Fruit fly (Drosophila melanogaster): Measurements from ENCODE around the gene CG13073.
A peak's percentile ranks its signal among the peaks of the same experiment; 100 is the strongest.

The CG13073 gene

dm6 chr3L:16201028-16201427, 16.1 kb downstream of the CG13073 start, which contains the start of gene dls:
dls (plus strand) TSS chr3L:16201328.
- TF ChIP-seq Pdp1 (GFP tag; optimal IDR thresholded peaks at IDR 0.05) (peak in 1 of 2 experiments; percentile 44), chinmo (GFP tag; IDR thresholded peaks at IDR 0.05; ENCODE audit: partially characterized antibody) (no peak)

- TF ChIP-seq phol (tag; optimal IDR thresholded peaks at IDR 0.05) (no peak), jing (GFP tag; optimal IDR thresholded peaks at IDR 0.05) (no peak), Oli (tag; optimal IDR thresholded peaks at IDR 0.05) (no peak), CG6175 (GFP tag; IDR thresholded peaks at IDR 0.05) (no peak), Dad (GFP tag; optimal IDR thresholded peaks at IDR 0.05) (no peak), sim (GFP tag; IDR thresholded peaks at IDR 0.05) (no peak), psq (GFP tag; optimal IDR thresholded peaks at IDR 0.05) (no peak), Gsc (GFP tag; IDR thresholded peaks at IDR 0.05) (no peak), Med (GFP tag) (no peak), CG9215 (GFP tag; IDR thresholded peaks at IDR 0.05) (no peak), disco-r (GFP tag; optimal IDR thresholded peaks at IDR 0.05) (no peak), otp (GFP tag; IDR thresholded peaks at IDR 0.05) (no peak), B-H1 (GFP tag; IDR thresholded peaks at IDR 0.05) (no peak)
Measured at dm6 chr3L:16199929-16200328, 17.2 kb downstream of the CG13073 start, which contains the start of gene CG33689. CG33689 (plus strand) TSS chr3L:16200229.

dm6 chr3L:16198920-16199319, 18.2 kb downstream of the CG13073 start, which contains the start of gene CG33688:
CG33688 (plus strand) TSS chr3L:16199220.
- TF ChIP-seq Gug (GFP tag; IDR thresholded peaks at IDR 0.05) (no peak), dm (GFP tag; optimal IDR thresholded peaks at IDR 0.05) (no peak), jumu (GFP tag; optimal IDR thresholded peaks at IDR 0.05) (no peak), ab (GFP tag; optimal IDR thresholded peaks at IDR 0.05) (no peak), dimm (GFP tag; IDR thresholded peaks at IDR 0.05) (no peak), CG12104 (GFP tag; optimal IDR thresholded peaks at IDR 0.05) (no peak), crc (GFP tag; optimal IDR thresholded peaks at IDR 0.05) (no peak), Awh (GFP tag; IDR thresholded peaks at IDR 0.05) (no peak), CG14667 (GFP tag; IDR thresholded peaks at IDR 0.05) (no peak), CG6654 (GFP tag; optimal IDR thresholded peaks at IDR 0.05) (no peak), CG33557 (GFP tag; optimal IDR thresholded peaks at IDR 0.05) (no peak), scrt (GFP tag; optimal IDR thresholded peaks at IDR 0.05) (no peak), CG9932 (GFP tag; IDR thresholded peaks at IDR 0.05) (no peak), CG4424 (GFP tag; optimal IDR thresholded peaks at IDR 0.05) (no peak), CG13296 (GFP tag; optimal IDR thresholded peaks at IDR 0.05) (no peak), CG10366 (GFP tag; IDR thresholded peaks at IDR 0.05) (no peak), Meics (GFP tag; optimal IDR thresholded peaks at IDR 0.05) (no peak), MESR4 (GFP tag; optimal IDR thresholded peaks at IDR 0.05) (no peak)

- TF ChIP-seq pb (GFP tag; optimal IDR thresholded peaks at IDR 0.05) (no peak), dysf (GFP tag; IDR thresholded peaks at IDR 0.05) (no peak), org-1 (GFP tag; optimal IDR thresholded peaks at IDR 0.05) (no peak), fd3F (GFP tag; optimal IDR thresholded peaks at IDR 0.05) (no peak), ash1 (GFP tag; optimal IDR thresholded peaks at IDR 0.05) (no peak), CG3407 (GFP tag; optimal IDR thresholded peaks at IDR 0.05) (no peak), gfzf (GFP tag; optimal IDR thresholded peaks at IDR 0.05) (no peak), CG12769 (tag; optimal IDR thresholded peaks at IDR 0.05) (no peak), CG34376 (GFP tag; optimal IDR thresholded peaks at IDR 0.05) (no peak)
Measured at dm6 chr3L:16197450-16197918, 19.6 kb downstream of the CG13073 start, which contains the start of gene CG33687. CG33687 (plus strand) TSS chr3L:16197868.

Data from whole organism, embryonic.